In the genomic region with DNA sequence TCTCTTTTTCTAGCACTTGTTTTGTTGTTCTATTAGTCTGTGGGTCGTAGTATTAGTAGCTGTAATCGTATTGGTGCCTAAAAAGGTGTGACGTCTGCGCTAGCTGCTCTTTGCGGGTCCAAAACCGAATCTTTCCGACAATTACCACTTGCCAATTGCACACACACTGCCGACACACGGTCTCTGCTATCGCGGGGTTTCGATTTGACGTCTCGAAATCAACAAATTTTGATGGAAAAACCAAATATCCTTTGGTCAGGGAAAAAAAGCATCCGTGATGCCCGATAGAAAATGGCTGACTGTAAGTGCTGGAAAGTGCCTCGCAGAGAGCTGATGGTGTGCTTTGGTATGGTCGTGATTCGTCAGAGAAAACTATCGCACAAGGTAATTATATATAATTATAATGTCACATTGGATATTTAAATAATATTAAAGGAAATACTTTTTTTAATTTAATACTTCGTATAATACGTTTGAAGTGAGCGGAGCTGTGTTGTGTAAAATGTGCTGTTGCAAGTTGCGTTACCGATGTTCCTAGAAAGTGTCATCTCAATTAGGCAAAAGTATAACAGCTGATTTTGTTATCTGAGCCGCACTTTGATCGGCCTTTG, we compare ENCODE assay signal across 1 fruit fly cellular context.
TF ChIP-seq lines count a peak whose summit lies in the region.

A gene (plus strand): TSS at position 51 of the 611 bp plus-strand sequence.
A gene (minus strand): TSS at position 307 of the 611 bp plus-strand sequence.

TF ChIP-seq in whole organism, embryonic, 481 proteins besides CTCF, POLR2A, EP300 and RAD21 (continued from another document and continues in another):
- TF ChIP-seq CG8089 (GFP tag; optimal IDR thresholded peaks at IDR 0.05; lab: Kevin White, UChicago) (no peak), grau (tag; optimal IDR thresholded peaks at IDR 0.05; lab: Kevin White, UChicago) (peak; percentile 88), cas (GFP tag; IDR thresholded peaks at IDR 0.05; lab: Robert Waterston, UW) (peak; percentile 86), mirr (GFP tag; optimal IDR thresholded peaks at IDR 0.05; lab: Kevin White, UChicago) (peak; percentile 79), CG9609 (GFP tag; optimal IDR thresholded peaks at IDR 0.05; lab: Kevin White, UChicago) (peak; percentile 58), HLHmδ (GFP tag; optimal IDR thresholded peaks at IDR 0.05; lab: Kevin White, UChicago) (no peak), CG4617 (GFP tag; optimal IDR thresholded peaks at IDR 0.05; lab: Kevin White, UChicago; ENCODE audit: borderline replicate concordance) (peak; percentile 86), H2.0 (GFP tag; IDR thresholded peaks at IDR 0.05; lab: Robert Waterston, UW) (peak; percentile 91), lola (GFP tag; optimal IDR thresholded peaks at IDR 0.05; lab: Kevin White, UChicago) (peak in 1 of 3 experiments; percentile 89), HLH3B (GFP tag; IDR thresholded peaks at IDR 0.05; lab: Robert Waterston, UW) (peak; percentile 88), tgo (GFP tag; IDR thresholded peaks at IDR 0.05; lab: Robert Waterston, UW) (peak; percentile 93), emc (GFP tag; optimal IDR thresholded peaks at IDR 0.05; lab: Kevin White, UChicago) (peak; percentile 21), E2f1 (GFP tag; IDR thresholded peaks at IDR 0.05; lab: Robert Waterston, UW) (peak; percentile 84), NC2α (GFP tag; optimal IDR thresholded peaks at IDR 0.05; lab: Kevin White, UChicago) (no peak), org-1 (GFP tag; optimal IDR thresholded peaks at IDR 0.05; lab: Kevin White, UChicago) (peak; percentile 66), ewg (GFP tag; optimal IDR thresholded peaks at IDR 0.05; lab: Kevin White, UChicago) (peak; percentile 67), Meics (GFP tag; optimal IDR thresholded peaks at IDR 0.05; lab: Kevin White, UChicago) (peak; percentile 84), CG14050 (GFP tag; IDR thresholded peaks at IDR 0.05; lab: Robert Waterston, UW) (peak; percentile 84), CG3163 (GFP tag; optimal IDR thresholded peaks at IDR 0.05; lab: Kevin White, UChicago) (peak; percentile 28), Dbx (GFP tag; IDR thresholded peaks at IDR 0.05; lab: Robert Waterston, UW) (peak; percentile 94), dan (GFP tag; IDR thresholded peaks at IDR 0.05; lab: Robert Waterston, UW) (peak; percentile 77), Dip2 (GFP tag; IDR thresholded peaks at IDR 0.05; lab: Robert Waterston, UW) (peak; percentile 26; the same call in 1 of the 2 replicates), btn (GFP tag; optimal IDR thresholded peaks at IDR 0.05; lab: Kevin White, UChicago) (no peak), Sox102F (GFP tag; optimal IDR thresholded peaks at IDR 0.05; lab: Kevin White, UChicago) (no peak), CG2199 (GFP tag; IDR thresholded peaks at IDR 0.05; lab: Robert Waterston, UW) (0 out of 3 replicates have a peak, but pooled peaks have one; percentile 69), Chrac-16 (GFP tag; optimal IDR thresholded peaks at IDR 0.05; lab: Kevin White, UChicago) (peak; percentile 91), CrebB (tag; optimal IDR thresholded peaks at IDR 0.05; lab: Kevin White, UChicago) (peak; percentile 72), ranshi (GFP tag; IDR thresholded peaks at IDR 0.05; lab: Robert Waterston, UW) (peak; percentile 91), CG11093 (GFP tag; IDR thresholded peaks at IDR 0.05; lab: Robert Waterston, UW) (peak; percentile 78; the same call in 2 of the 3 replicates), Dfd (GFP tag; optimal IDR thresholded peaks at IDR 0.05; lab: Kevin White, UChicago) (no peak), pb (GFP tag; optimal IDR thresholded peaks at IDR 0.05; lab: Kevin White, UChicago) (no peak), CG32767 (GFP tag; IDR thresholded peaks at IDR 0.05; lab: Robert Waterston, UW) (peak; percentile 84), CG12659 (GFP tag; optimal IDR thresholded peaks at IDR 0.05; lab: Kevin White, UChicago) (peak; percentile 94), CG10321 (GFP tag; IDR thresholded peaks at IDR 0.05; lab: Robert Waterston, UW) (0 out of 2 replicates have a peak, but pooled peaks have one; percentile 48), sd (tag; optimal IDR thresholded peaks at IDR 0.05; lab: Kevin White, UChicago) (no peak), Dad (GFP tag; optimal IDR thresholded peaks at IDR 0.05; lab: Kevin White, UChicago) (peak; percentile 41), Nf-YA (GFP tag; IDR thresholded peaks at IDR 0.05; lab: Robert Waterston, UW) (peak; percentile 66), CG14441 (GFP tag; IDR thresholded peaks at IDR 0.05; lab: Robert Waterston, UW) (peak; percentile 89), CG3838 (GFP tag; optimal IDR thresholded peaks at IDR 0.05; lab: Kevin White, UChicago) (peak; percentile 59), Nf-YB (GFP tag; optimal IDR thresholded peaks at IDR 0.05; lab: Kevin White, UChicago) (peak; percentile 72), Sry-β (GFP tag; optimal IDR thresholded peaks at IDR 0.05; lab: Kevin White, UChicago) (peak; percentile 64), CG6683 (GFP tag; optimal IDR thresholded peaks at IDR 0.05; lab: Kevin White, UChicago) (peak; percentile 59), az2 (GFP tag; optimal IDR thresholded peaks at IDR 0.05; lab: Kevin White, UChicago) (peak; percentile 88), CG9797 (GFP tag; optimal IDR thresholded peaks at IDR 0.05; lab: Kevin White, UChicago) (peak; percentile 58), ac (GFP tag; optimal IDR thresholded peaks at IDR 0.05; lab: Kevin White, UChicago) (peak; percentile 28), pzg (GFP tag; optimal IDR thresholded peaks at IDR 0.05; lab: Kevin White, UChicago) (peak; percentile 76), esg (GFP tag; conservative IDR thresholded peaks at IDR 0.05; lab: Robert Waterston, UW) (peak; percentile 91), Poxn (GFP tag; IDR thresholded peaks at IDR 0.05; lab: Robert Waterston, UW) (peak; percentile 73), CG7271 (tag; optimal IDR thresholded peaks at IDR 0.05; lab: Kevin White, UChicago) (peak; percentile 53), Doc3 (GFP tag; IDR thresholded peaks at IDR 0.05; lab: Robert Waterston, UW; ENCODE audit: partially characterized antibody) (peak; percentile 93), Fer1 (GFP tag; optimal IDR thresholded peaks at IDR 0.05; lab: Kevin White, UChicago) (peak; percentile 80), CG5245 (GFP tag; optimal IDR thresholded peaks at IDR 0.05; lab: Kevin White, UChicago) (peak; percentile 56), CG18599 (GFP tag; optimal IDR thresholded peaks at IDR 0.05; lab: Kevin White, UChicago) (peak; percentile 89), Gug (GFP tag; IDR thresholded peaks at IDR 0.05; lab: Robert Waterston, UW) (peak; percentile 89), z (GFP tag; IDR thresholded peaks at IDR 0.05; lab: Robert Waterston, UW) (no peak), Camta (GFP tag; optimal IDR thresholded peaks at IDR 0.05; lab: Kevin White, UChicago) (peak; percentile 48), CG2712 (tag; optimal IDR thresholded peaks at IDR 0.05; lab: Kevin White, UChicago) (peak; percentile 93), vfl (GFP tag; optimal IDR thresholded peaks at IDR 0.05; lab: Kevin White, UChicago) (peak; percentile 76), CG30403 (GFP tag; optimal IDR thresholded peaks at IDR 0.05; lab: Kevin White, UChicago) (peak; percentile 96), CG11504 (tag; optimal IDR thresholded peaks at IDR 0.05; lab: Kevin White, UChicago) (no peak), Xrp1 (GFP tag; IDR thresholded peaks at IDR 0.05; lab: Robert Waterston, UW) (peak; percentile 93), Hr3 (GFP tag; optimal IDR thresholded peaks at IDR 0.05; lab: Kevin White, UChicago) (peak; percentile 92), bcd (GFP tag; optimal IDR thresholded peaks at IDR 0.05; lab: Kevin White, UChicago) (peak; percentile 88), CG10654 (GFP tag; optimal IDR thresholded peaks at IDR 0.05; lab: Kevin White, UChicago) (peak; percentile 87), twi (tag; optimal IDR thresholded peaks at IDR 0.05; lab: Kevin White, UChicago) (peak; percentile 83), Hr78 (GFP tag; optimal IDR thresholded peaks at IDR 0.05; lab: Kevin White, UChicago) (no peak), CG13775 (GFP tag; optimal IDR thresholded peaks at IDR 0.05; lab: Kevin White, UChicago) (peak; percentile 94), CG34422 (GFP tag; IDR thresholded peaks at IDR 0.05; lab: Robert Waterston, UW) (peak; percentile 95), Blimp-1 (GFP tag; optimal IDR thresholded peaks at IDR 0.05; lab: Kevin White, UChicago) (peak; percentile 72), grn (GFP tag; optimal IDR thresholded peaks at IDR 0.05; lab: Kevin White, UChicago) (peak; percentile 74), Dp (GFP tag; optimal IDR thresholded peaks at IDR 0.05; lab: Kevin White, UChicago) (peak; percentile 33), oc (tag; optimal IDR thresholded peaks at IDR 0.05; lab: Kevin White, UChicago) (no peak), CG15479 (GFP tag; optimal IDR thresholded peaks at IDR 0.05; lab: Kevin White, UChicago) (peak; percentile 30), CG6765 (GFP tag; optimal IDR thresholded peaks at IDR 0.05; lab: Kevin White, UChicago) (peak; percentile 50), CG12942 (GFP tag; optimal IDR thresholded peaks at IDR 0.05; lab: Kevin White, UChicago) (peak; percentile 92), sob (GFP tag; IDR thresholded peaks at IDR 0.05; lab: Robert Waterston, UW) (peak; percentile 95), Hmr (GFP tag; optimal IDR thresholded peaks at IDR 0.05; lab: Kevin White, UChicago) (peak; percentile 89), CG2202 (tag; optimal IDR thresholded peaks at IDR 0.05; lab: Kevin White, UChicago) (peak; percentile 69), CG9932 (GFP tag; IDR thresholded peaks at IDR 0.05; lab: Robert Waterston, UW) (peak; percentile 98), h (optimal IDR thresholded peaks at IDR 0.05; lab: Kevin White, UChicago) (no peak), CG15011 (GFP tag; optimal IDR thresholded peaks at IDR 0.05; lab: Kevin White, UChicago) (no peak), slbo (GFP tag; IDR thresholded peaks at IDR 0.05; lab: Robert Waterston, UW) (peak; percentile 97), CG2889 (GFP tag; IDR thresholded peaks at IDR 0.05; lab: Robert Waterston, UW) (peak; percentile 79), wek (GFP tag; optimal IDR thresholded peaks at IDR 0.05; lab: Kevin White, UChicago) (no peak), pfk (GFP tag; optimal IDR thresholded peaks at IDR 0.05; lab: Kevin White, UChicago) (peak; percentile 42), sr (GFP tag; IDR thresholded peaks at IDR 0.05; lab: Robert Waterston, UW) (peak; percentile 47; the same call in 1 of the 3 replicates), CG10267 (tag; optimal IDR thresholded peaks at IDR 0.05; lab: Kevin White, UChicago) (peak; percentile 100), chinmo (GFP tag; IDR thresholded peaks at IDR 0.05; lab: Robert Waterston, UW; ENCODE audit: partially characterized antibody) (peak; percentile 45; the same call in 1 of the 4 replicates), Atf3 (GFP tag; optimal IDR thresholded peaks at IDR 0.05; lab: Kevin White, UChicago) (peak; percentile 65), CG18262 (tag; optimal IDR thresholded peaks at IDR 0.05; lab: Kevin White, UChicago) (peak; percentile 85), CG3995 (GFP tag; optimal IDR thresholded peaks at IDR 0.05; lab: Kevin White, UChicago) (peak; percentile 66), CkIIα-i1 (GFP tag; IDR thresholded peaks at IDR 0.05; lab: Robert Waterston, UW) (no peak), NK7.1 (GFP tag; optimal IDR thresholded peaks at IDR 0.05; lab: Kevin White, UChicago) (no peak), ash1 (GFP tag; optimal IDR thresholded peaks at IDR 0.05; lab: Kevin White, UChicago) (no peak), p53 (GFP tag; optimal IDR thresholded peaks at IDR 0.05; lab: Kevin White, UChicago) (peak; percentile 36), otp (GFP tag; IDR thresholded peaks at IDR 0.05; lab: Robert Waterston, UW) (peak; percentile 82), chm (GFP tag; IDR thresholded peaks at IDR 0.05; lab: Robert Waterston, UW) (peak; percentile 85), CG14710 (tag; optimal IDR thresholded peaks at IDR 0.05; lab: Kevin White, UChicago) (peak; percentile 94), CG43689 (GFP tag; IDR thresholded peaks at IDR 0.05; lab: Robert Waterston, UW) (peak; percentile 69; the same call in 1 of the 2 replicates), chif (GFP tag; optimal IDR thresholded peaks at IDR 0.05; lab: Kevin White, UChicago) (peak; percentile 30 to 66), sug (tag; optimal IDR thresholded peaks at IDR 0.05; lab: Kevin White, UChicago) (peak; percentile 93), CG4282 (GFP tag; optimal IDR thresholded peaks at IDR 0.05; lab: Kevin White, UChicago) (no peak), CG12071 (GFP tag; optimal IDR thresholded peaks at IDR 0.05; lab: Kevin White, UChicago) (peak; percentile 10), Spps (tag; optimal IDR thresholded peaks at IDR 0.05; lab: Kevin White, UChicago) (peak; percentile 44), Oli (tag; optimal IDR thresholded peaks at IDR 0.05; lab: Kevin White, UChicago) (peak; percentile 73), CG12769 (tag; optimal IDR thresholded peaks at IDR 0.05; lab: Kevin White, UChicago) (no peak), rib (GFP tag; IDR thresholded peaks at IDR 0.05; lab: Robert Waterston, UW) (peak; percentile 85), sqz (GFP tag; optimal IDR thresholded peaks at IDR 0.05; lab: Kevin White, UChicago) (no peak), CG10366 (GFP tag; IDR thresholded peaks at IDR 0.05; lab: Robert Waterston, UW) (peak; percentile 92), CG4854 (GFP tag; optimal IDR thresholded peaks at IDR 0.05; lab: Kevin White, UChicago) (peak; percentile 74), CG8281 (tag; optimal IDR thresholded peaks at IDR 0.05; lab: Kevin White, UChicago) (no peak), Awh (GFP tag; IDR thresholded peaks at IDR 0.05; lab: Robert Waterston, UW) (peak; percentile 77), NC2β (GFP tag; optimal IDR thresholded peaks at IDR 0.05; lab: Kevin White, UChicago) (peak; percentile 27), Taf1 (GFP tag; IDR thresholded peaks at IDR 0.05; lab: Robert Waterston, UW) (peak; percentile 86), Dip3 (GFP tag; optimal IDR thresholded peaks at IDR 0.05; lab: Kevin White, UChicago) (peak; percentile 73), ems (GFP tag; optimal IDR thresholded peaks at IDR 0.05; lab: Kevin White, UChicago) (peak; percentile 76), Hey (tag; optimal IDR thresholded peaks at IDR 0.05; lab: Kevin White, UChicago) (no peak), cwo (GFP tag; optimal IDR thresholded peaks at IDR 0.05; lab: Kevin White, UChicago) (peak; percentile 67), nmo (GFP tag; optimal IDR thresholded peaks at IDR 0.05; lab: Kevin White, UChicago) (peak; percentile 94), CG17568 (GFP tag; optimal IDR thresholded peaks at IDR 0.05; lab: Kevin White, UChicago) (no peak), gsb (GFP tag; IDR thresholded peaks at IDR 0.05; lab: Robert Waterston, UW) (peak; percentile 72), Hmx (GFP tag; optimal IDR thresholded peaks at IDR 0.05; lab: Kevin White, UChicago) (no peak), CG6272 (GFP tag; IDR thresholded peaks at IDR 0.05; lab: Robert Waterston, UW) (peak; percentile 94), tx (GFP tag; optimal IDR thresholded peaks at IDR 0.05; lab: Kevin White, UChicago) (peak; percentile 56)
